Fruit fly (Drosophila melanogaster) whole organism, embryonic: ENCODE measurements around the gene CG13086.

Source experiments
- CG10274 ChIP-seq: fragments of 200-800 bp; sonication (Bioruptor generic); optimal IDR thresholded peaks from 3 replicates; lab custom pipeline; 2017; ENCODE audit warnings: missing biosample characterization, mild to moderate bottlenecking, missing genetic modification characterization
- CG10366 ChIP-seq: fragments of 200-800 bp; sonication (Bioruptor generic); IDR thresholded peaks from 2 replicates; pipeline ENCODE4 v1.3.6; 2022; ENCODE audit warnings: missing biosample characterization, missing genetic modification characterization
- CG12104 ChIP-seq: fragments of 200-800 bp; sonication (Bioruptor generic); optimal IDR thresholded peaks from 3 replicates; lab custom pipeline; 2016; ENCODE audit warnings: missing biosample characterization, missing genetic modification characterization
- CG15479 ChIP-seq: fragments of 200-800 bp; sonication (Bioruptor generic); optimal IDR thresholded peaks from 3 replicates; lab custom pipeline; 2019; ENCODE audit warnings: missing biosample characterization, mild to moderate bottlenecking, missing genetic modification characterization, moderate library complexity
- CG1647 ChIP-seq: fragments of 200-800 bp; sonication (Bioruptor generic); optimal IDR thresholded peaks from 3 replicates; lab custom pipeline; 2016; ENCODE audit warnings: missing biosample characterization, missing genetic modification characterization
- CG18262 ChIP-seq: fragments of 200-800 bp; optimal IDR thresholded peaks from 3 replicates; lab custom pipeline; 2019; ENCODE audit warnings: missing biosample characterization, mild to moderate bottlenecking, missing genetic modification characterization, moderate library complexity
- CG2199 ChIP-seq: fragments of 200-800 bp; sonication (Bioruptor generic); IDR thresholded peaks from 3 replicates; pipeline ENCODE4 v1.3.6; 2022; ENCODE audit warnings: missing biosample characterization, missing genetic modification characterization
- CG31365 ChIP-seq: fragments of 200-800 bp; sonication (Bioruptor generic); optimal IDR thresholded peaks from 2 replicates; lab custom pipeline; 2018; ENCODE audit warnings: missing biosample characterization, mild to moderate bottlenecking, missing genetic modification characterization
- CG3847 ChIP-seq: fragments of 200-800 bp; sonication (Bioruptor generic); IDR thresholded peaks from 2 replicates; pipeline ENCODE4 v1.3.6; 2022; ENCODE audit warnings: missing biosample characterization, missing genetic modification characterization
- CG43689 ChIP-seq: fragments of 200-800 bp; sonication (Bioruptor generic); IDR thresholded peaks from 2 replicates; pipeline ENCODE4 v1.3.6; 2022; ENCODE audit warnings: missing biosample characterization, missing genetic modification characterization
- CG4424 ChIP-seq: fragments of 200-800 bp; sonication (Bioruptor generic); optimal IDR thresholded peaks from 3 replicates; lab custom pipeline; 2016; ENCODE audit warnings: missing biosample characterization, missing genetic modification characterization
- CG5953 ChIP-seq: fragments of 200-800 bp; sonication (Bioruptor generic); IDR thresholded peaks from 2 replicates; pipeline ENCODE4 v1.3.6; 2022; ENCODE audit warnings: missing biosample characterization, missing genetic modification characterization
- CG8924 ChIP-seq: fragments of 200-800 bp; optimal IDR thresholded peaks from 3 replicates; lab custom pipeline; 2019; ENCODE audit warnings: missing biosample characterization, mild to moderate bottlenecking, missing genetic modification characterization, moderate library complexity
- D ChIP-seq, 2 experiments: fragments of 200-800 bp in 1 of 2; fragments of >200 bp in 1 of 2; sonication (Bioruptor generic) in 1 of 2; optimal IDR thresholded peaks; 2 replicates in 1 of 2; 3 replicates in 1 of 2; lab custom pipeline; 2017; ENCODE audit warnings: mild to moderate bottlenecking in 1 of 2, missing biosample characterization in 1 of 2, missing genetic modification characterization in 1 of 2, missing genetic modification reagents in 1 of 2
- Drgx ChIP-seq: fragments of 200-800 bp; sonication (Bioruptor generic); IDR thresholded peaks from 2 replicates; pipeline ENCODE4 v1.3.6; 2022; ENCODE audit warnings: missing biosample characterization, missing genetic modification characterization
- Ets65A ChIP-seq: fragments of 200-800 bp; sonication (Bioruptor generic); peaks from one replicate; lab custom pipeline; 2016; ENCODE audit warnings: missing biosample characterization, missing genetic modification characterization
- GATAe ChIP-seq: fragments of 200-800 bp; sonication (Bioruptor generic); conservative IDR thresholded peaks from 2 replicates; pipeline ENCODE4 v1.3.6; 2022; ENCODE audit warnings: missing biosample characterization, missing genetic modification characterization
- Med ChIP-seq: fragments of 200-800 bp; sonication (Bioruptor generic); peaks from one replicate; lab custom pipeline; 2016; ENCODE audit warnings: missing biosample characterization, missing genetic modification characterization, mild to moderate bottlenecking, inconsistent platforms, moderate library complexity
- PHDP ChIP-seq: fragments of 200-800 bp; sonication (Bioruptor generic); optimal IDR thresholded peaks from 3 replicates; lab custom pipeline; 2018; ENCODE audit warnings: missing biosample characterization, mild to moderate bottlenecking, missing genetic modification characterization, moderate library complexity
- Sry-δ ChIP-seq: fragments of 200-800 bp; sonication (Bioruptor generic); optimal IDR thresholded peaks from 2 replicates; lab custom pipeline; 2016; ENCODE audit warnings: missing biosample characterization, missing genetic modification characterization
- Stat92E ChIP-seq, 3 experiments: fragments of >200 bp in 2 of 3; fragments of 200-800 bp in 1 of 3; sonication (Bioruptor generic) in 1 of 3; optimal IDR thresholded peaks; 2 replicates each; lab custom pipeline; 2017 to 2019; ENCODE audit warnings: missing biosample characterization in 3 of 3, missing genetic modification characterization in 3 of 3, mild to moderate bottlenecking in 1 of 3, moderate library complexity in 1 of 3
- ab ChIP-seq: fragments of 200-800 bp; sonication (Bioruptor generic); optimal IDR thresholded peaks from 2 replicates; lab custom pipeline; 2016; ENCODE audit warnings: missing biosample characterization, missing genetic modification characterization
- cad ChIP-seq: fragments of >200 bp; optimal IDR thresholded peaks from 2 replicates; lab custom pipeline; 2017; ENCODE audit warnings: missing biosample characterization, missing genetic modification characterization
- dm ChIP-seq: fragments of 200-800 bp; sonication (Bioruptor generic); optimal IDR thresholded peaks from 3 replicates; lab custom pipeline; 2016; ENCODE audit warnings: missing biosample characterization, missing genetic modification characterization
- fd64A ChIP-seq: fragments of 200-800 bp; sonication (Bioruptor generic); optimal IDR thresholded peaks from 3 replicates; lab custom pipeline; 2018; ENCODE audit warnings: missing biosample characterization, mild to moderate bottlenecking, missing genetic modification characterization
- gce ChIP-seq: fragments of 200-800 bp; sonication (Bioruptor generic); IDR thresholded peaks from 3 replicates; pipeline ENCODE4 v1.3.6; 2022; ENCODE audit warnings: missing biosample characterization, missing genetic modification characterization
- grau ChIP-seq: fragments of 200-800 bp; optimal IDR thresholded peaks from 3 replicates; lab custom pipeline; 2019; ENCODE audit warnings: missing biosample characterization, mild to moderate bottlenecking, missing genetic modification characterization, moderate library complexity
- gro ChIP-seq: fragments of 200-800 bp; sonication (Bioruptor generic); optimal IDR thresholded peaks from 2 replicates; lab custom pipeline; 2016; ENCODE audit warnings: missing biosample characterization, missing genetic modification characterization
- gsb-n ChIP-seq: fragments of 200-800 bp; sonication (Bioruptor generic); optimal IDR thresholded peaks from 3 replicates; lab custom pipeline; 2018; ENCODE audit warnings: missing biosample characterization, mild to moderate bottlenecking, missing genetic modification characterization
- hb ChIP-seq: fragments of 200-800 bp; sonication (Bioruptor generic); IDR thresholded peaks from 3 replicates; pipeline ENCODE4 v1.3.6; 2022; ENCODE audit warnings: missing biosample characterization, missing genetic modification characterization; ENCODE audit not compliant: partially characterized antibody
- hth ChIP-seq: fragments of >200 bp; optimal IDR thresholded peaks from 2 replicates; lab custom pipeline; 2017; ENCODE audit warnings: inconsistent platforms
- kni ChIP-seq: fragments of 200-800 bp; sonication (Bioruptor generic); optimal IDR thresholded peaks from 3 replicates; lab custom pipeline; 2017; ENCODE audit warnings: mild to moderate bottlenecking, missing biosample characterization, missing genetic modification reagents, missing genetic modification characterization
- nom ChIP-seq: fragments of 200-800 bp; sonication (Bioruptor generic); optimal IDR thresholded peaks from 2 replicates; lab custom pipeline; 2017; ENCODE audit warnings: missing biosample characterization, missing genetic modification characterization, mild to moderate bottlenecking, moderate library complexity, missing genetic modification reagents
- pita ChIP-seq: fragments of 200-800 bp; sonication (Bioruptor generic); optimal IDR thresholded peaks from 2 replicates; lab custom pipeline; 2017; ENCODE audit warnings: missing biosample characterization, mild to moderate bottlenecking, missing genetic modification characterization
- pros ChIP-seq: fragments of 200-800 bp; sonication (Bioruptor generic); optimal IDR thresholded peaks from 3 replicates; lab custom pipeline; 2019; ENCODE audit warnings: missing biosample characterization, mild to moderate bottlenecking, missing genetic modification characterization, moderate library complexity
- repo ChIP-seq: fragments of 200-800 bp; sonication (Bioruptor generic); optimal IDR thresholded peaks from 2 replicates; lab custom pipeline; 2016; ENCODE audit warnings: missing biosample characterization, missing genetic modification characterization
- sd ChIP-seq: fragments of 200-800 bp; sonication (Bioruptor generic); optimal IDR thresholded peaks from 3 replicates; lab custom pipeline; 2018; ENCODE audit warnings: missing biosample characterization, mild to moderate bottlenecking, missing genetic modification characterization, moderate library complexity
- sens ChIP-seq: fragments of 200-800 bp; sonication (Bioruptor generic); peaks from one replicate; lab custom pipeline; 2016; ENCODE audit warnings: missing biosample characterization, missing genetic modification characterization
- sna ChIP-seq: fragments of 200-800 bp; sonication (Bioruptor generic); IDR thresholded peaks from 2 replicates; pipeline ENCODE4 v1.3.6; 2022; ENCODE audit warnings: missing biosample characterization, missing genetic modification characterization; ENCODE audit not compliant: partially characterized antibody
- sr ChIP-seq: fragments of 200-800 bp; sonication (Bioruptor generic); IDR thresholded peaks from 3 replicates; pipeline ENCODE4 v1.3.6; 2022; ENCODE audit warnings: missing biosample characterization, missing genetic modification characterization
- ssp ChIP-seq: fragments of 200-800 bp; sonication (Bioruptor generic); IDR thresholded peaks from 2 replicates; pipeline ENCODE4 v1.3.6; 2022; ENCODE audit warnings: missing biosample characterization, missing genetic modification characterization
- tll ChIP-seq, 2 experiments: fragments of 200-800 bp in 1 of 2; fragments of >200 bp in 1 of 2; sonication (Bioruptor generic) in 1 of 2; optimal IDR thresholded peaks; 2 replicates each; lab custom pipeline; 2017 to 2019; ENCODE audit warnings: missing biosample characterization in 2 of 2, missing genetic modification characterization in 2 of 2, mild to moderate bottlenecking in 1 of 2, moderate library complexity in 1 of 2
- tna ChIP-seq: fragments of 200-800 bp; sonication (Bioruptor generic); IDR thresholded peaks from 2 replicates; pipeline ENCODE4 v1.3.6; 2022; ENCODE audit warnings: missing biosample characterization, missing genetic modification characterization; ENCODE audit not compliant: partially characterized antibody
- twi ChIP-seq: fragments of 200-800 bp; optimal IDR thresholded peaks from 2 replicates; lab custom pipeline; 2019; ENCODE audit warnings: missing biosample characterization, mild to moderate bottlenecking, missing genetic modification characterization, moderate library complexity
- zen ChIP-seq: fragments of 200-800 bp; sonication (Bioruptor generic); optimal IDR thresholded peaks from 3 replicates; lab custom pipeline; 2018; ENCODE audit warnings: missing biosample characterization, mild to moderate bottlenecking, missing genetic modification characterization, moderate library complexity

The CG13086 gene

dm6 chr2L:19326819-19327425 is 37.3 kb upstream of the CG13086 start:
- TF ChIP-seq tll (GFP tag; optimal IDR thresholded peaks at IDR 0.05; lab: Kevin White, UChicago) (peak in 1 of 2 experiments; percentile 83), twi (tag; lab: Kevin White, UChicago) (peak; percentile 75), cad (GFP tag; lab: Kevin White, UChicago) (peak; percentile 36), CG31365 (tag; lab: Kevin White, UChicago) (no peak), gsb-n (tag; lab: Kevin White, UChicago) (peak; percentile 27), ssp (no peak), GATAe (GFP tag; lab: Robert Waterston, UW) (no peak), CG1647 (no peak), CG10274 (GFP tag; lab: Kevin White, UChicago) (no peak), Stat92E (GFP tag; optimal IDR thresholded peaks at IDR 0.05; lab: Kevin White, UChicago) (peak in 1 of 3 experiments; percentile 23), CG2199 (0 out of 3 replicates have a peak, but pooled peaks have one; percentile 72), sens (peak; percentile 9), CG12104 (no peak), hb (GFP tag; lab: Robert Waterston, UW) (peak; percentile 28; the same call in 1 of the 3 replicates), CG3847 (no peak), hth (lab: Kevin White, UChicago) (peak; percentile 55), Sry-δ (GFP tag; lab: Kevin White, UChicago) (no peak), CG15479 (GFP tag; lab: Kevin White, UChicago) (peak; percentile 61), D (optimal IDR thresholded peaks at IDR 0.05; lab: Kevin White, UChicago) (peak; percentile 92), D (GFP tag; optimal IDR thresholded peaks at IDR 0.05; lab: Kevin White, UChicago) (no peak), zen (tag; lab: Kevin White, UChicago) (peak; percentile 90)

- TF ChIP-seq repo: no peak
- TF ChIP-seq, all 482 proteins: peak for 0
Observed at dm6 chr2L:19327828-19328227, 36.3 kb upstream of the CG13086 start.

- TF ChIP-seq CG18262 (tag; lab: Kevin White, UChicago): no peak
- peak; percentile 60 for TF ChIP-seq nom (GFP tag; lab: Kevin White, UChicago)
- no peak for TF ChIP-seq gce (GFP tag; lab: Robert Waterston, UW)
- peak; percentile 8 for TF ChIP-seq Med
- TF ChIP-seq Drgx: peak; percentile 67
- no peak for TF ChIP-seq pita (GFP tag; lab: Kevin White, UChicago)
Observed at dm6 chr2L:19328610-19329009, 35.6 kb upstream of the CG13086 start.

dm6 chr2L:19333972-19334371 is 30.2 kb upstream of the CG13086 start:
- TF ChIP-seq CG43689: no peak
- TF ChIP-seq tna (GFP tag; lab: Robert Waterston, UW): no peak
- TF ChIP-seq grau (tag; lab: Kevin White, UChicago): no peak
- TF ChIP-seq kni (GFP tag; lab: Kevin White, UChicago): peak; percentile 27
- no peak for TF ChIP-seq PHDP (tag; lab: Kevin White, UChicago)
- TF ChIP-seq sr (GFP tag; lab: Robert Waterston, UW): no peak
- TF ChIP-seq CG4424 (GFP tag; lab: Kevin White, UChicago): no peak
- TF ChIP-seq dm: no peak
- peak in 1 of 2 experiments; percentile 88 for TF ChIP-seq tll (GFP tag; optimal IDR thresholded peaks at IDR 0.05; lab: Kevin White, UChicago)
- TF ChIP-seq D (optimal IDR thresholded peaks at IDR 0.05; lab: Kevin White, UChicago): peak; percentile 10
- TF ChIP-seq D (GFP tag; optimal IDR thresholded peaks at IDR 0.05; lab: Kevin White, UChicago): no peak
- no peak for TF ChIP-seq Ets65A (GFP tag; lab: Kevin White, UChicago)
- peak; percentile 68 for TF ChIP-seq pros (GFP tag; lab: Kevin White, UChicago)
- no peak for TF ChIP-seq CG5953
- no peak for TF ChIP-seq sd (tag; lab: Kevin White, UChicago)
- TF ChIP-seq sna (GFP tag; lab: Robert Waterston, UW): no peak
- TF ChIP-seq CG10366 (GFP tag; lab: Robert Waterston, UW): no peak
- no peak for TF ChIP-seq ab (GFP tag; lab: Kevin White, UChicago)
- no peak for TF ChIP-seq CG8924 (tag; lab: Kevin White, UChicago)
- no peak for TF ChIP-seq gro (GFP tag; lab: Kevin White, UChicago)
- TF ChIP-seq twi (tag; lab: Kevin White, UChicago): peak; percentile 81
- TF ChIP-seq fd64A: no peak
